Worm (Caenorhabditis elegans): ENCODE results near the gene comt-2.

ce11 chrV:16480919-16481630 lies 13.2 kb downstream of the comt-2 start, which contains the start of the genes F57E7.4 and spig-6:
- TF ChIP-seq him-1 (tag; optimal IDR thresholded peaks at IDR 0.05), result no peak
- no peak for TF ChIP-seq W03F9.2 (tag; optimal IDR thresholded peaks at IDR 0.05)
